Worm (Caenorhabditis elegans) whole organism, L1 larva: ENCODE measurements around the gene M176.16.

Experiments used
- C04F5.9 ChIP-seq: sonication (generic microtip); optimal IDR thresholded peaks from 2 replicates; lab custom pipeline; 2016; ENCODE audit warnings: missing genetic modification characterization, missing compliant biosample characterization
- C34B4.2 ChIP-seq: sonication (generic microtip); optimal IDR thresholded peaks from 2 replicates; lab custom pipeline; 2017; ENCODE audit warnings: mild to moderate bottlenecking, missing genetic modification characterization, missing compliant biosample characterization
- alr-1 ChIP-seq: fragments of 200-800 bp; sonication (Bioruptor generic); optimal IDR thresholded peaks from 2 replicates; lab custom pipeline; 2018; ENCODE audit warnings: borderline replicate concordance, mild to moderate bottlenecking, missing genetic modification characterization, missing compliant biosample characterization
- blmp-1 ChIP-seq: fragments of 150-350 bp; optimal IDR thresholded peaks from 2 replicates; lab custom pipeline; 2014; ENCODE audit warnings: missing biosample characterization, missing genetic modification characterization
- ceh-63 ChIP-seq: fragments of 200-800 bp; sonication (Bioruptor generic); optimal IDR thresholded peaks from 2 replicates; lab custom pipeline; 2018; ENCODE audit warnings: mild to moderate bottlenecking, missing genetic modification characterization, missing compliant biosample characterization
- dsc-1 ChIP-seq: sonication (generic microtip); optimal IDR thresholded peaks from 2 replicates; lab custom pipeline; 2016; ENCODE audit warnings: mild to moderate bottlenecking, missing genetic modification characterization, missing compliant biosample characterization
- efl-1 ChIP-seq, 4 experiments: fragments of 150-350 bp; optimal IDR thresholded peaks in 3 of 4; peaks in 1 of 4; 1 replicate in 1 of 4; 2 replicates in 3 of 4; lab custom pipeline; 2014; ENCODE audit warnings: missing biosample characterization in 2 of 4, missing genetic modification characterization in 2 of 4, missing genetic modification reagents in 2 of 4
- egl-13 ChIP-seq: sonication (generic microtip); optimal IDR thresholded peaks from 2 replicates; lab custom pipeline; 2016; ENCODE audit warnings: missing genotype, missing genetic modification reagents, missing genetic modification characterization, missing compliant biosample characterization
- egl-27 ChIP-seq, 2 experiments: fragments of 150-350 bp in 1 of 2; sonication (generic microtip); optimal IDR thresholded peaks; 3 replicates each; lab custom pipeline; 2017 to 2018; ENCODE audit warnings: missing biosample characterization in 2 of 2, missing genetic modification characterization in 2 of 2, missing genetic modification reagents in 2 of 2
- elt-2 ChIP-seq: sonication (generic microtip); optimal IDR thresholded peaks from 2 replicates; lab custom pipeline; 2016; ENCODE audit warnings: missing genetic modification characterization, mild to moderate bottlenecking, inconsistent platforms, missing compliant biosample characterization, missing genetic modification reagents
- elt-3 ChIP-seq, 6 experiments: fragments of 150-350 bp in 1 of 6; sonication (generic microtip); optimal IDR thresholded peaks; 2 replicates each; lab custom pipeline; 2017 to 2018; ENCODE audit warnings: missing biosample characterization in 6 of 6, missing genetic modification characterization in 6 of 6, inconsistent platforms in 1 of 6
- fkh-10 ChIP-seq: sonication (generic microtip); optimal IDR thresholded peaks from 2 replicates; lab custom pipeline; 2017; ENCODE audit warnings: missing biosample characterization, missing genetic modification reagents, missing genetic modification characterization
- fos-1 ChIP-seq: fragments of 150-350 bp; optimal IDR thresholded peaks from 2 replicates; lab custom pipeline; 2014; ENCODE audit warnings: missing biosample characterization, missing genetic modification characterization
- hlh-17 ChIP-seq: fragments of 200-800 bp; sonication (Bioruptor generic); optimal IDR thresholded peaks from 2 replicates; lab custom pipeline; 2018; ENCODE audit warnings: missing genetic modification characterization, mild to moderate bottlenecking, missing compliant biosample characterization, moderate library complexity, borderline replicate concordance
- hlh-4 ChIP-seq: sonication (generic microtip); optimal IDR thresholded peaks from 2 replicates; lab custom pipeline; 2016; ENCODE audit warnings: mild to moderate bottlenecking, missing genetic modification characterization, missing compliant biosample characterization
- jun-1 ChIP-seq: fragments of 150-350 bp; optimal IDR thresholded peaks from 2 replicates; lab custom pipeline; 2014; ENCODE audit warnings: missing biosample characterization, missing genetic modification reagents, missing genetic modification characterization
- lin-14 ChIP-seq: fragments of 200-800 bp; sonication (Bioruptor generic); optimal IDR thresholded peaks from 2 replicates; lab custom pipeline; 2018; ENCODE audit warnings: mild to moderate bottlenecking, missing genetic modification characterization, moderate library complexity, missing compliant biosample characterization
- lin-15B ChIP-seq: fragments of 150-350 bp; sonication (generic microtip); optimal IDR thresholded peaks from 3 replicates; lab custom pipeline; 2014; ENCODE audit warnings: missing biosample characterization, missing genetic modification characterization
- lir-3 ChIP-seq: sonication (generic microtip); optimal IDR thresholded peaks from 2 replicates; lab custom pipeline; 2016; ENCODE audit warnings: mild to moderate bottlenecking, missing genetic modification characterization, moderate library complexity, missing compliant biosample characterization; ENCODE audit not compliant: poor library complexity
- mdl-1 ChIP-seq, 2 experiments: fragments of 150-350 bp; optimal IDR thresholded peaks; 2 replicates each; lab custom pipeline; 2014 to 2017; ENCODE audit warnings: missing biosample characterization in 2 of 2, missing genetic modification characterization in 2 of 2, inconsistent platforms in 1 of 2
- nhr-12 ChIP-seq: sonication (generic microtip); optimal IDR thresholded peaks from 2 replicates; lab custom pipeline; 2017; ENCODE audit warnings: missing biosample characterization, missing genetic modification characterization
- nhr-19 ChIP-seq: fragments of 200-800 bp; sonication (Bioruptor generic); conservative IDR thresholded peaks from 2 replicates; pipeline ENCODE4 v1.3.6; 2022; ENCODE audit warnings: missing genetic modification characterization, missing compliant biosample characterization
- nhr-20 ChIP-seq: sonication (generic microtip); optimal IDR thresholded peaks from 2 replicates; lab custom pipeline; 2016; ENCODE audit warnings: mild to moderate bottlenecking, missing genetic modification characterization, missing compliant biosample characterization
- nhr-47 ChIP-seq: sonication (generic microtip); optimal IDR thresholded peaks from 2 replicates; lab custom pipeline; 2016; ENCODE audit warnings: mild to moderate bottlenecking, missing genetic modification characterization, moderate library complexity, missing compliant biosample characterization
- nhr-85 ChIP-seq: sonication (generic microtip); peaks from one replicate; lab custom pipeline; 2016; ENCODE audit warnings: missing genetic modification characterization, inconsistent platforms, missing compliant biosample characterization
- snu-23 ChIP-seq: sonication (generic microtip); optimal IDR thresholded peaks from 2 replicates; lab custom pipeline; 2016; ENCODE audit warnings: missing genetic modification characterization, missing compliant biosample characterization
- sox-4 ChIP-seq: sonication (generic microtip); optimal IDR thresholded peaks from 2 replicates; lab custom pipeline; 2016; ENCODE audit warnings: missing genetic modification characterization, missing compliant biosample characterization
- sup-37 ChIP-seq: fragments of 200-800 bp; sonication (Bioruptor generic); optimal IDR thresholded peaks from 2 replicates; lab custom pipeline; 2018; ENCODE audit warnings: mild to moderate bottlenecking, missing genetic modification characterization, missing compliant biosample characterization
- tbx-2 ChIP-seq: sonication (generic microtip); optimal IDR thresholded peaks from 2 replicates; lab custom pipeline; 2016; ENCODE audit warnings: missing genetic modification characterization, missing compliant biosample characterization
- unc-30 ChIP-seq: sonication (generic microtip); optimal IDR thresholded peaks from 2 replicates; lab custom pipeline; 2017; ENCODE audit warnings: missing biosample characterization, missing genetic modification characterization
- unc-62 ChIP-seq: fragments of 150-350 bp; optimal IDR thresholded peaks from 2 replicates; lab custom pipeline; 2014; ENCODE audit warnings: missing biosample characterization, missing genetic modification reagents, missing genetic modification characterization
- vab-15 ChIP-seq: sonication (generic microtip); optimal IDR thresholded peaks from 2 replicates; lab custom pipeline; 2017; ENCODE audit warnings: missing genotype, mild to moderate bottlenecking, missing genetic modification characterization, missing compliant biosample characterization
- zip-4 ChIP-seq: fragments of 200-800 bp; sonication (Bioruptor generic); optimal IDR thresholded peaks from 2 replicates; lab custom pipeline; 2018; ENCODE audit warnings: mild to moderate bottlenecking, missing genetic modification characterization, moderate library complexity, missing compliant biosample characterization
- ztf-4 ChIP-seq: fragments of 150-350 bp; optimal IDR thresholded peaks from 2 replicates; lab custom pipeline; 2014; ENCODE audit warnings: missing biosample characterization, missing genetic modification characterization

Gene M176.16

DNA sequence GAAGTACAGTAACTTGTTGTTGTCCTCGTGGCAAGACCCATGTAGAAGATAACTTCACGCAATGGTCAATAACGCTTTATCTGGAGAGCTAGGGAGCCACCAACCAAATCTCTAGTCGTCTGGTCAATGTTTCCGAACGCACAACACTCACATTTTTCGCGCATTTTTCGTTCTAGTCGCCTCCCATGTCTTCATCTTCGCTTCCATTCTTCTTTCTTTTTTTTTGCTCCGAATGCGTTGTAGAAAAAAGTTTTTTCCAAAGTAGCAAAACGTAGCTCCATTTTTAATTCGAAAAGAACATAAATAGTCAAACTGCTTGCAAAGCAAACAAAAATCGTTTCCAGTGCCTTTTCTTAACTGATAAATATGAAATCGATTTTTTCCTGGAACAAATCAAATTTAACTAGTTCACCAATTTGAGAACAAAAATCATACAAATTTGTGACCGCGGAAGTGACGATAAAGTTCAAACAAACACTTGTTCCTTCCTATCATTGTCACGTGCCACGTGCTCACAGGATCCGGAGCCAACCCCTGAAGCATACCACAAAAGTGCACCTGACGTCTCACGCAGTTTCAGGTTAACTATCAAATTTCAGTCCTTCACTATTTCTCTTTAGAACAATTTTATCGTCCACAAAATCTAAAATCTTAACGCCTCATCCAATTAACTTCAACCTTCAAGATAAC lies 671 bp downstream of the M176.16 start:
- TF ChIP-seq nhr-12, result no peak
- TF ChIP-seq elt-2 (tag; lab: Kevin White, UChicago), result peak; percentile 18

DNA sequence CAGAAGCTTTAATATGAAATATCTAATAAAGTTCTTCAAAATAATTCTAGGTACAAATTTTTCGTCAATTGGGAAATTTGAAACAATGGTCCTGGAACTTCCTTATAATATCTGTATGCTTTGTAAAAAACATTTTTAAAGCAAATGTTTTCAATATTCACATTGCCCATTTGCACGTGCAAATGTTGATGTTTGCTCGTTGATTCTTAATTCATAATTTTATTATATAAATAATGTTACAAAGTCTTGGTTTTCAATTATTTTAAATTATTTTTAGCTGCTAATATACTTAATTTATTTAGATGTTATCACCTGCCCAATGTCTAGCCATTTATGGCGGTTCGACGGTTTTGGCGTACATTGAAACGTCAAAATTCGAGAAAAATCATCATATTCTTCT lies 3.7 kb downstream of the M176.16 start, which contains the start of gene M176.11:
Gene M176.11 (plus strand): TSS at position 301 of the 400 bp plus-strand sequence.
- TF ChIP-seq nhr-47 (no peak), hlh-4 (tag; lab: Kevin White, UChicago) (no peak), zip-4 (GFP tag; lab: Kevin White, UChicago) (no peak), sox-4 (tag; lab: Kevin White, UChicago) (no peak), ztf-4 (tag; lab: Kevin White, UChicago) (no peak), lir-3 (tag; lab: Kevin White, UChicago) (no peak), ceh-63 (GFP tag; lab: Kevin White, UChicago) (no peak), unc-30 (no peak)

DNA sequence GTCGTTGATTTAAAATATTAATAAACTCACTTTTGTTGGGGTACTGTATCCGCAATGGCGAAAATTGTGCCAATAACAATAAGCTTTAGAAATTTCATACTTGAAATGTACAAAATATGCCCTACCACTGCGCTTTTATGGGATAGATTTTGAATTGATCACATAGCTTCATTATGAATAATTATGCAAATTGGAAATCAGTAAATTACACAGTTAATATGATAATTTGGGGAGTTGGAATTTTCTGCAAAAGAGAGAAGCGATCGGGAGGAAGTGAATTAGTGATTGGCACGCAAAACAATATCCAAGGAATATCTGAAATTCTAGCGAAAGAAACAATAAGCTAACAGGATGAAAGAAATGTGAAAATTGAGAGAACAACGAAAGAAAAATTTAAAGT lies 7.8 kb downstream of the M176.16 start, which contains the start of gene M176.10:
Gene M176.10 (minus strand): TSS at position 101 of the 400 bp plus-strand sequence.
- no peak for TF ChIP-seq fos-1 (tag; lab: Kevin White, UChicago)
- no peak for TF ChIP-seq mdl-1 (tag; optimal IDR thresholded peaks at IDR 0.05; lab: Kevin White, UChicago)
- no peak for TF ChIP-seq snu-23 (GFP tag; lab: Kevin White, UChicago)

DNA sequence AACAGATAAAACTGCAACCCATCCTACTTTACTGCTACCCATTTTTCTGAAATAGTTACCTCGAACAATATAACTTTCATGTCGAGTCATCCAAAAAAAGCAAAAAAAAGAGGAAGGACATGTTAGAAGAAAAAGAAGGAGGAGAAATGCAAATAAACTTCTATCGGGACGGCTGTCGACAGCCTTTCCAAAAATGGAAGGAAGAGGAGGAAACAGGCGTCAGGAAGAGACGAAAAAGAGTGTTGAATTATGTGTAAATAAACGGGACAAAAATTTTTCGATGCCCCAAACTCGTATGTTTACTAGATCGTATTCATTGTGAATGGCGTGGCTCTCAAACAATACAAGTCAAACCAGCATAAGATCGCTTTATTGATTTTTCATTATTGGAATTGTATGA lies 9.3 kb downstream of the M176.16 start, which contains the start of gene M176.5:
Gene M176.5 (minus strand): TSS at position 101 of the 400 bp plus-strand sequence.
- TF ChIP-seq C04F5.9 (tag; lab: Kevin White, UChicago) (no peak), vab-15 (no peak), nhr-20 (tag; lab: Kevin White, UChicago) (no peak), C34B4.2 (tag; lab: Kevin White, UChicago) (no peak), tbx-2 (tag; lab: Kevin White, UChicago) (no peak), lin-14 (GFP tag; lab: Kevin White, UChicago) (peak; percentile 42)

DNA sequence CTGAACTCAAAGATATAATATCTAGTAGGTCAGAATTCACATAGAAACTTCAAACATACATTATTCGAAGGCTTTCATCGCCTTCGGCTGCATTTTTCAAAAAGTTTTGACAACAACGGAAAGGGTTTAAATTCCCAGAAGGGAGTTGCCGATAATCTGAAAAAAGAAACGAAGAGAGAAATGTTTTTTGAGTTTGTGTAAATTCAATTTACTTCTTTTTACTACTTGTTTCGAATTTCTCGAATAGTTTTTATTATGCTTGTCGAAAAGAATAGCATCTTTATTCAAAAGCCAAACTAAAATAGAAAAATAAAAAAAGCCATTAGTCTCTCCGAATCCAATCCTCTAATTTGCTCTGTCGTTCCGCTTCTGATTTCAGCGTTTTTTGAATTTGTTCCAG lies 12.8 kb downstream of the M176.16 start:
- TF ChIP-seq fkh-10 (GFP tag; lab: Kevin White, UChicago) (peak; percentile 33), lin-15B (tag; lab: Kevin White, UChicago) (no peak), lin-14 (GFP tag; lab: Kevin White, UChicago) (peak; percentile 58)

DNA sequence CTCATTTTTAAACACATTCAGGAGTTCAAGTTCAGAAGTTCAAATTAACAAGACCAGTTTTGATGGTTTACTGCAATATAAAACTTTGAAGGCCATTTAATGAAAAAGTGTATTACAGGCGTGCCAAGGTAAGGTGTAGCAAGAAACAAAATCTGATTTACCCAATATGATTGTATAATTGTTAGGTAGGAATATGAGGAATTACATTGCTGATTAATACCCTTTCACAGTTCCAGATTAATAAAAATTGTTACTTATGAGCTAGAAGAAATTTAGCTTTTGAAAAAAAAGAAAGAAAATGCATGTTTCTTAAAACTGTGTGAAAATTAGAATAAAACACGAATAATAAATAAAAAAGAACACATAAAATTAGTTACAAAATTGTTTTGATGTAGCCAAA lies 15.3 kb downstream of the M176.16 start, which contains the start of gene kin-15:
Gene kin-15 (minus strand): TSS at position 101 of the 400 bp plus-strand sequence.
- TF ChIP-seq unc-62, result no peak
- no peak for TF ChIP-seq efl-1 (optimal IDR thresholded peaks at IDR 0.05; lab: Kevin White, UChicago)
- TF ChIP-seq efl-1 (GFP tag; optimal IDR thresholded peaks at IDR 0.05 in 1 of 2; lab: Kevin White, UChicago), result peak in 1 of 2 experiments; percentile 59

DNA sequence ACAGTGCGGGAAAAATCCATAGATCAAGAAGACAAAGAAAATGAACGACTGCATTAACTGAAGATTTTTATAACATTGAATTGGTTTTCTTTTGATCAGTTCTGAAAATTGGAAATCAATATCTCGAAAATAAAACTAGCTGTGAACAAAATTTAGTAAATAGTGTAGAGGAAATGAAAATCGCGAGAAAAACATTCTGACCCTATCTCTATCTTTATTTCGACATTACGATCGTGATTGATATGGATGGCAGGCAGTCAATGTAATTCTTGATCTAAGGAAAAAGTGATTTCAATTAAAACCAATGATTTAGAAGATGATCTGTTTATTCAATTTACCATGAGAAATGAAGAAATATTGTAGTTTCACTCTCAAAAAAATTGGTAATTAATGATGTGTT lies 17.7 kb downstream of the M176.16 start, which contains the start of gene kin-16:
Gene kin-16 (minus strand): TSS at position 101 of the 400 bp plus-strand sequence.
- peak; percentile 52 for TF ChIP-seq nhr-85 (tag; lab: Kevin White, UChicago)
- peak; percentile 23 for TF ChIP-seq nhr-20 (tag; lab: Kevin White, UChicago)
- TF ChIP-seq jun-1 (tag; lab: Kevin White, UChicago), result no peak
- TF ChIP-seq hlh-17, result no peak
- TF ChIP-seq dsc-1 (tag; lab: Kevin White, UChicago), result no peak
- no peak for TF ChIP-seq egl-13 (tag; lab: Kevin White, UChicago)
- no peak for TF ChIP-seq sup-37 (GFP tag; lab: Kevin White, UChicago)
- TF ChIP-seq alr-1 (tag; lab: Kevin White, UChicago), result no peak
- TF ChIP-seq nhr-12, result no peak
- peak; percentile 30 for TF ChIP-seq blmp-1 (tag; lab: Kevin White, UChicago)
- TF ChIP-seq nhr-19 (GFP tag; lab: Robert Waterston, UW), result no peak
- TF ChIP-seq tbx-2 (tag; lab: Kevin White, UChicago), result no peak
- no peak for TF ChIP-seq egl-27 (tag; optimal IDR thresholded peaks at IDR 0.05; lab: Kevin White, UChicago)
- TF ChIP-seq elt-3 (tag; optimal IDR thresholded peaks at IDR 0.05; lab: Kevin White, UChicago), result peak in 1 of 6 experiments; percentile 46
